Fruit fly (Drosophila melanogaster) whole organism, embryonic: ENCODE results near the gene CG5758.

ENCODE experiments used
- Abd-B ChIP-seq: fragments of 200-800 bp; sonication (Bioruptor generic); optimal IDR thresholded peaks from 2 replicates; lab custom pipeline; 2018; ENCODE audit warnings: missing biosample characterization, mild to moderate bottlenecking, missing genetic modification characterization, moderate library complexity
- Aef1 ChIP-seq: fragments of 200-800 bp; sonication (Bioruptor generic); IDR thresholded peaks from 3 replicates; pipeline ENCODE4 v1.3.6; 2022; ENCODE audit warnings: missing biosample characterization, missing genetic modification characterization
- BEAF-32 ChIP-seq: fragments of 200-800 bp; sonication (Bioruptor generic); optimal IDR thresholded peaks from 3 replicates; lab custom pipeline; 2017; ENCODE audit warnings: missing biosample characterization, missing genetic modification characterization, mild to moderate bottlenecking, moderate library complexity, missing genetic modification reagents
- C15 ChIP-seq: fragments of 200-800 bp; sonication (Bioruptor generic); IDR thresholded peaks from 3 replicates; pipeline ENCODE4 v1.3.6; 2022; ENCODE audit warnings: missing biosample characterization, missing genetic modification characterization
- CG11504 ChIP-seq: fragments of 200-800 bp; sonication (Bioruptor generic); optimal IDR thresholded peaks from 3 replicates; lab custom pipeline; 2019; ENCODE audit warnings: missing biosample characterization, mild to moderate bottlenecking, missing genetic modification characterization, moderate library complexity
- CG12659 ChIP-seq: fragments of 200-800 bp; sonication (Bioruptor generic); optimal IDR thresholded peaks from 3 replicates; lab custom pipeline; 2017; ENCODE audit warnings: mild to moderate bottlenecking, missing biosample characterization, missing genetic modification reagents, missing genetic modification characterization
- CG15696 ChIP-seq: fragments of 200-800 bp; sonication (Bioruptor generic); optimal IDR thresholded peaks from 2 replicates; lab custom pipeline; 2019; ENCODE audit warnings: missing biosample characterization, mild to moderate bottlenecking, missing genetic modification characterization, moderate library complexity
- CG1603 ChIP-seq: fragments of 200-800 bp; sonication (Bioruptor generic); optimal IDR thresholded peaks from 2 replicates; lab custom pipeline; 2019; ENCODE audit warnings: missing biosample characterization, mild to moderate bottlenecking, missing genetic modification characterization, moderate library complexity
- CG16813 ChIP-seq: fragments of 200-800 bp; sonication (Bioruptor generic); IDR thresholded peaks from 3 replicates; pipeline ENCODE4 v1.3.6; 2022; ENCODE audit warnings: missing biosample characterization, missing genetic modification characterization; ENCODE audit not compliant: partially characterized antibody
- CG17802 ChIP-seq: fragments of 200-800 bp; sonication (Bioruptor generic); optimal IDR thresholded peaks from 2 replicates; lab custom pipeline; 2018; ENCODE audit warnings: missing biosample characterization, mild to moderate bottlenecking, missing genetic modification characterization, moderate library complexity
- CG2116 ChIP-seq: fragments of 200-800 bp; sonication (Bioruptor generic); optimal IDR thresholded peaks from 3 replicates; lab custom pipeline; 2018; ENCODE audit warnings: missing biosample characterization, mild to moderate bottlenecking, missing genetic modification characterization
- CG30020 ChIP-seq: fragments of 200-800 bp; optimal IDR thresholded peaks from 2 replicates; lab custom pipeline; 2019; ENCODE audit warnings: missing biosample characterization, mild to moderate bottlenecking, missing genetic modification characterization, moderate library complexity
- CG33213 ChIP-seq: fragments of 200-800 bp; sonication (Bioruptor generic); optimal IDR thresholded peaks from 3 replicates; lab custom pipeline; 2016; ENCODE audit warnings: missing biosample characterization, missing genetic modification characterization
- CG6683 ChIP-seq: fragments of 200-800 bp; sonication (Bioruptor generic); optimal IDR thresholded peaks from 2 replicates; lab custom pipeline; 2017; ENCODE audit warnings: missing biosample characterization, mild to moderate bottlenecking, missing genetic modification characterization, missing genetic modification reagents
- CG6689 ChIP-seq: fragments of 200-800 bp; sonication (Bioruptor generic); IDR thresholded peaks from 2 replicates; pipeline ENCODE4 v1.3.6; 2022; ENCODE audit warnings: missing biosample characterization, missing genetic modification characterization
- CG8290 ChIP-seq, 3 experiments: fragments of 200-800 bp; sonication (Bioruptor generic); optimal IDR thresholded peaks; 2 replicates each; lab custom pipeline; 2016 to 2019; ENCODE audit warnings: missing biosample characterization in 3 of 3, missing genetic modification characterization in 3 of 3, mild to moderate bottlenecking in 2 of 3, moderate library complexity in 1 of 3
- CG9437 ChIP-seq: fragments of 200-800 bp; sonication (Bioruptor generic); optimal IDR thresholded peaks from 2 replicates; lab custom pipeline; 2018; ENCODE audit warnings: missing biosample characterization, mild to moderate bottlenecking, missing genetic modification characterization
- CTCF ChIP-seq: fragments of 200-800 bp; sonication (Bioruptor generic); optimal IDR thresholded peaks from 2 replicates; lab custom pipeline; 2017; ENCODE audit warnings: missing biosample characterization, mild to moderate bottlenecking, missing genetic modification characterization, moderate library complexity
- Dp ChIP-seq: fragments of 200-800 bp; sonication (Bioruptor generic); optimal IDR thresholded peaks from 2 replicates; lab custom pipeline; 2018; ENCODE audit warnings: missing biosample characterization, mild to moderate bottlenecking, missing genetic modification characterization, moderate library complexity
- E2f1 ChIP-seq: fragments of 200-800 bp; sonication (Bioruptor generic); IDR thresholded peaks from 2 replicates; pipeline ENCODE4 v1.3.6; 2022; ENCODE audit warnings: missing biosample characterization, missing genetic modification characterization
- Eip74EF ChIP-seq, 2 experiments: fragments of 200-800 bp in 1 of 2; fragments of >200 bp in 1 of 2; sonication (Bioruptor generic) in 1 of 2; optimal IDR thresholded peaks; 2 replicates each; lab custom pipeline; 2017 to 2019; ENCODE audit warnings: missing biosample characterization in 2 of 2, missing genetic modification characterization in 2 of 2, mild to moderate bottlenecking in 1 of 2, moderate library complexity in 1 of 2
- Ets97D ChIP-seq: fragments of 200-800 bp; sonication (Bioruptor generic); optimal IDR thresholded peaks from 3 replicates; lab custom pipeline; 2016; ENCODE audit warnings: missing biosample characterization, missing genetic modification characterization
- Lhr ChIP-seq: fragments of 200-800 bp; sonication (Bioruptor generic); optimal IDR thresholded peaks from 3 replicates; lab custom pipeline; 2017; ENCODE audit warnings: mild to moderate bottlenecking, missing biosample characterization, missing genetic modification reagents, missing genetic modification characterization
- Lpt ChIP-seq: fragments of >200 bp; optimal IDR thresholded peaks from 2 replicates; lab custom pipeline; 2018; ENCODE audit warnings: missing biosample characterization, missing genetic modification characterization
- MBD-R2 ChIP-seq: fragments of 200-800 bp; sonication (Bioruptor generic); IDR thresholded peaks from 2 replicates; pipeline ENCODE4 v1.3.6; 2022; ENCODE audit warnings: missing biosample characterization, missing genetic modification characterization
- Med ChIP-seq: fragments of 200-800 bp; sonication (Bioruptor generic); peaks from one replicate; lab custom pipeline; 2016; ENCODE audit warnings: missing biosample characterization, missing genetic modification characterization, mild to moderate bottlenecking, inconsistent platforms, moderate library complexity
- Myb ChIP-seq: fragments of 200-800 bp; sonication (Bioruptor generic); optimal IDR thresholded peaks from 2 replicates; lab custom pipeline; 2016; ENCODE audit warnings: missing biosample characterization, missing genetic modification characterization
- Opbp ChIP-seq: fragments of 200-800 bp; sonication (Bioruptor generic); IDR thresholded peaks from 3 replicates; pipeline ENCODE4 v1.3.6; 2022; ENCODE audit warnings: missing biosample characterization, missing genetic modification characterization; ENCODE audit not compliant: partially characterized antibody
- Scr ChIP-seq: fragments of 200-800 bp; sonication (Bioruptor generic); IDR thresholded peaks from 2 replicates; pipeline ENCODE4 v1.3.6; 2022; ENCODE audit warnings: missing biosample characterization, missing genetic modification characterization; ENCODE audit not compliant: partially characterized antibody
- Sry-β ChIP-seq: fragments of 200-800 bp; sonication (Bioruptor generic); optimal IDR thresholded peaks from 2 replicates; lab custom pipeline; 2018; ENCODE audit warnings: missing biosample characterization, mild to moderate bottlenecking, missing genetic modification characterization, moderate library complexity
- Sry-δ ChIP-seq: fragments of 200-800 bp; sonication (Bioruptor generic); optimal IDR thresholded peaks from 2 replicates; lab custom pipeline; 2016; ENCODE audit warnings: missing biosample characterization, missing genetic modification characterization
- Xbp1 ChIP-seq: fragments of 200-800 bp; sonication (Bioruptor generic); optimal IDR thresholded peaks from 3 replicates; lab custom pipeline; 2016; ENCODE audit warnings: missing biosample characterization, mild to moderate bottlenecking, missing genetic modification characterization
- YL-1 ChIP-seq: fragments of 200-800 bp; sonication (Bioruptor generic); optimal IDR thresholded peaks from 3 replicates; lab custom pipeline; 2017; ENCODE audit warnings: missing biosample characterization, mild to moderate bottlenecking, missing genetic modification characterization
- danr ChIP-seq: fragments of 200-800 bp; sonication (Bioruptor generic); IDR thresholded peaks from 2 replicates; pipeline ENCODE4 v1.3.6; 2022; ENCODE audit warnings: missing biosample characterization, missing genetic modification characterization
- eyg ChIP-seq: fragments of 200-800 bp; sonication (Bioruptor generic); optimal IDR thresholded peaks from 3 replicates; lab custom pipeline; 2016; ENCODE audit warnings: missing biosample characterization, missing genetic modification characterization
- gfzf ChIP-seq: fragments of 200-800 bp; sonication (Bioruptor generic); optimal IDR thresholded peaks from 2 replicates; lab custom pipeline; 2016; ENCODE audit warnings: missing biosample characterization, mild to moderate bottlenecking, missing genetic modification characterization, moderate library complexity
- inv ChIP-seq: fragments of 200-800 bp; sonication (Bioruptor generic); IDR thresholded peaks from 2 replicates; pipeline ENCODE4 v1.3.6; 2022; ENCODE audit warnings: missing biosample characterization, missing genetic modification characterization; ENCODE audit not compliant: partially characterized antibody
- knrl ChIP-seq: fragments of 200-800 bp; sonication (Bioruptor generic); IDR thresholded peaks from 3 replicates; pipeline ENCODE4 v1.3.6; 2022; ENCODE audit warnings: missing biosample characterization, missing genetic modification characterization; ENCODE audit not compliant: partially characterized antibody
- lab ChIP-seq: fragments of 200-800 bp; sonication (Bioruptor generic); optimal IDR thresholded peaks from 3 replicates; lab custom pipeline; 2017; ENCODE audit warnings: missing biosample characterization, missing genetic modification characterization, mild to moderate bottlenecking, moderate library complexity, missing genetic modification reagents
- nerfin-2 ChIP-seq: fragments of 200-800 bp; sonication (Bioruptor generic); IDR thresholded peaks from 2 replicates; pipeline ENCODE4 v1.3.6; 2022; ENCODE audit warnings: missing biosample characterization, missing genetic modification characterization; ENCODE audit not compliant: partially characterized antibody
- oc ChIP-seq: fragments of 200-800 bp; sonication (Bioruptor generic); optimal IDR thresholded peaks from 2 replicates; lab custom pipeline; 2018; ENCODE audit warnings: missing biosample characterization, mild to moderate bottlenecking, missing genetic modification characterization, moderate library complexity
- pb ChIP-seq: fragments of 200-800 bp; sonication (Bioruptor generic); optimal IDR thresholded peaks from 3 replicates; lab custom pipeline; 2016; ENCODE audit warnings: missing biosample characterization, missing genetic modification characterization
- phol ChIP-seq: fragments of 200-800 bp; sonication (Bioruptor generic); optimal IDR thresholded peaks from 3 replicates; lab custom pipeline; 2018; ENCODE audit warnings: missing biosample characterization, mild to moderate bottlenecking, missing genetic modification characterization, moderate library complexity
- pzg ChIP-seq: fragments of 200-800 bp; sonication (Bioruptor generic); optimal IDR thresholded peaks from 3 replicates; lab custom pipeline; 2018; ENCODE audit warnings: missing biosample characterization, mild to moderate bottlenecking, missing genetic modification characterization, moderate library complexity
- repo ChIP-seq: fragments of 200-800 bp; sonication (Bioruptor generic); optimal IDR thresholded peaks from 2 replicates; lab custom pipeline; 2016; ENCODE audit warnings: missing biosample characterization, missing genetic modification characterization
- stwl ChIP-seq: fragments of 200-800 bp; sonication (Bioruptor generic); optimal IDR thresholded peaks from 3 replicates; lab custom pipeline; 2018; ENCODE audit warnings: missing biosample characterization, mild to moderate bottlenecking, missing genetic modification characterization, moderate library complexity
- tgo ChIP-seq: fragments of 200-800 bp; sonication (Bioruptor generic); IDR thresholded peaks from 3 replicates; pipeline ENCODE4 v1.3.6; 2022; ENCODE audit warnings: missing biosample characterization, missing genetic modification characterization
- trem ChIP-seq: fragments of 200-800 bp; optimal IDR thresholded peaks from 3 replicates; lab custom pipeline; 2019; ENCODE audit warnings: missing biosample characterization, mild to moderate bottlenecking, missing genetic modification characterization, moderate library complexity
- zen ChIP-seq: fragments of 200-800 bp; sonication (Bioruptor generic); optimal IDR thresholded peaks from 3 replicates; lab custom pipeline; 2018; ENCODE audit warnings: missing biosample characterization, mild to moderate bottlenecking, missing genetic modification characterization, moderate library complexity

The CG5758 gene

DNA sequence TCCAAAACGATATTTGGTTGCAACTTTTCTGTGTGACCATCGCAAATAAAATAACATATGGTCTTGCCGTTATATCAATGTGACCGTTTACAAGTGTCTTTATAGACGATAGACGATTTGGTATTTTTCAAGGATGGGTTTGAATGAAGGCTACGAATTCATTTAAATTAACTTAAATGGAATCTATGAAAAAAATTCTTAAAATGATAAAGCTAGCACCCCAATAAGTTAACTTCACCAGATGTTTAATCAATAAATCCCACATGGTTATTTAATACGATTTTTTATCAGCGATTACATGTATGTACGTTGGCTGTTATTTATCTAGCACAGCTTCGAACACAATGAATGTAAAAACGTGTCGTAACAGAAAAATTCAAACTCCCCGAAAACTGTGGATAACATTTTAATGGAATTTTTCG lies 38.8 kb downstream of the CG5758 start (continued):
- TF ChIP-seq zen (tag; lab: Kevin White, UChicago) (peak; percentile 1), CG16813 (GFP tag; lab: Robert Waterston, UW) (0 out of 3 replicates have a peak, but pooled peaks have one; percentile 32), gfzf (GFP tag; lab: Kevin White, UChicago) (peak; percentile 91), C15 (no peak), CG6689 (GFP tag; lab: Robert Waterston, UW) (no peak), nerfin-2 (GFP tag; lab: Robert Waterston, UW) (no peak), YL-1 (GFP tag; lab: Kevin White, UChicago) (peak; percentile 4), CG15696 (no peak), repo (GFP tag; lab: Kevin White, UChicago) (no peak), oc (tag; lab: Kevin White, UChicago) (no peak), Myb (GFP tag; lab: Kevin White, UChicago) (peak; percentile 92), Xbp1 (GFP tag; lab: Kevin White, UChicago) (no peak), CG33213 (GFP tag; lab: Kevin White, UChicago) (peak; percentile 4), danr (no peak), tgo (no peak), eyg (GFP tag; lab: Kevin White, UChicago) (no peak), Med (GFP tag; lab: Kevin White, UChicago) (no peak), Opbp (GFP tag; lab: Robert Waterston, UW) (0 out of 3 replicates have a peak, but pooled peaks have one; percentile 50), CG8290 (GFP tag; optimal IDR thresholded peaks at IDR 0.05; lab: Kevin White, UChicago) (no peak), CG8290 (tag; optimal IDR thresholded peaks at IDR 0.05; lab: Kevin White, UChicago) (no peak), trem (tag; lab: Kevin White, UChicago) (peak; percentile 45), Lpt (GFP tag; lab: Kevin White, UChicago) (no peak), CG1603 (tag; lab: Kevin White, UChicago) (peak; percentile 18), Sry-β (GFP tag; lab: Kevin White, UChicago) (no peak), CG11504 (peak; percentile 52), CG17802 (tag; lab: Kevin White, UChicago) (no peak), Scr (GFP tag; lab: Robert Waterston, UW) (peak; percentile 37; the same call in 1 of the 2 replicates), knrl (peak; percentile 35; the same call in 1 of the 3 replicates), MBD-R2 (peak; percentile 78), Aef1 (GFP tag; lab: Robert Waterston, UW) (no peak), Sry-δ (GFP tag; lab: Kevin White, UChicago) (peak; percentile 35), inv (GFP tag; lab: Robert Waterston, UW) (no peak), E2f1 (GFP tag; lab: Robert Waterston, UW) (no peak), Dp (GFP tag; lab: Kevin White, UChicago) (peak; percentile 48), CG6683 (no peak), CG2116 (peak; percentile 0), BEAF-32 (GFP tag; lab: Kevin White, UChicago) (peak; percentile 57), phol (peak; percentile 44), lab (GFP tag; lab: Kevin White, UChicago) (no peak), CTCF (GFP tag; lab: Kevin White, UChicago) (peak; percentile 27), Eip74EF (GFP tag; optimal IDR thresholded peaks at IDR 0.05; lab: Kevin White, UChicago) (no peak), Lhr (GFP tag; lab: Kevin White, UChicago) (peak; percentile 34), pzg (GFP tag; lab: Kevin White, UChicago) (peak; percentile 72), CG9437 (GFP tag; lab: Kevin White, UChicago) (peak; percentile 71), CG30020 (tag; lab: Kevin White, UChicago) (peak; percentile 13), Ets97D (GFP tag; lab: Kevin White, UChicago) (peak; percentile 10), Abd-B (peak; percentile 27), CG12659 (GFP tag; lab: Kevin White, UChicago) (peak; percentile 46), pb (GFP tag; lab: Kevin White, UChicago) (no peak), stwl (tag; lab: Kevin White, UChicago) (peak; percentile 97)
